Fruit fly (Drosophila melanogaster): Measurements from ENCODE around the gene CG13005.

Gene CG13005

dm6 chrX:16833097-16833496, 29.6 kb downstream of the CG13005 start (continued):
- TF ChIP-seq unc-4 (GFP tag; IDR thresholded peaks at IDR 0.05; ENCODE audit: partially characterized antibody), result no peak
- peak; percentile 81 for TF ChIP-seq CG17359 (tag; optimal IDR thresholded peaks at IDR 0.05)
- no peak for TF ChIP-seq trh (GFP tag; optimal IDR thresholded peaks at IDR 0.05)
- peak; percentile 73 for TF ChIP-seq tin (GFP tag; optimal IDR thresholded peaks at IDR 0.05)
- peak; percentile 65 for TF ChIP-seq run (tag; optimal IDR thresholded peaks at IDR 0.05)
- peak; percentile 81 for TF ChIP-seq CG18262 (tag; optimal IDR thresholded peaks at IDR 0.05)
- no peak for TF ChIP-seq CG15696 (tag; optimal IDR thresholded peaks at IDR 0.05)
- peak; percentile 50 for TF ChIP-seq CG1233 (GFP tag; optimal IDR thresholded peaks at IDR 0.05)
- peak; percentile 75 for TF ChIP-seq CoRest (tag; optimal IDR thresholded peaks at IDR 0.05)
- 0 out of 3 replicates have a peak, but pooled peaks have one; percentile 15 for TF ChIP-seq CG11093 (GFP tag; IDR thresholded peaks at IDR 0.05)
- TF ChIP-seq CG5953 (GFP tag; IDR thresholded peaks at IDR 0.05), result peak; percentile 77
- peak; percentile 84 for TF ChIP-seq CG10979 (tag; optimal IDR thresholded peaks at IDR 0.05)
- no peak for TF ChIP-seq Dll (GFP tag; IDR thresholded peaks at IDR 0.05; ENCODE audit: partially characterized antibody)
- peak; percentile 70; the same call in 1 of the 2 replicates for TF ChIP-seq CG14667 (GFP tag; IDR thresholded peaks at IDR 0.05)
- no peak for TF ChIP-seq CG2129 (GFP tag; IDR thresholded peaks at IDR 0.05; ENCODE audit: partially characterized antibody)
- no peak for TF ChIP-seq zf30C (GFP tag; optimal IDR thresholded peaks at IDR 0.05)
- peak; percentile 30 for TF ChIP-seq tup (GFP tag; optimal IDR thresholded peaks at IDR 0.05)
- no peak for TF ChIP-seq TFAM (GFP tag; optimal IDR thresholded peaks at IDR 0.05)
- no peak for TF ChIP-seq mirr (GFP tag; optimal IDR thresholded peaks at IDR 0.05)
- peak; percentile 59; the same call in 2 of the 3 replicates for TF ChIP-seq sr (GFP tag; IDR thresholded peaks at IDR 0.05)
- TF ChIP-seq CG16779 (GFP tag; IDR thresholded peaks at IDR 0.05), result no peak
- TF ChIP-seq Ada2b (GFP tag; IDR thresholded peaks at IDR 0.05), result peak; percentile 75
- no peak for TF ChIP-seq toy (GFP tag; IDR thresholded peaks at IDR 0.05)
- TF ChIP-seq nerfin-1 (tag; optimal IDR thresholded peaks at IDR 0.05), result peak; percentile 62
- no peak for TF ChIP-seq CG34376 (GFP tag; optimal IDR thresholded peaks at IDR 0.05)
- TF ChIP-seq lola (GFP tag; optimal IDR thresholded peaks at IDR 0.05), result peak in 1 of 3 experiments; percentile 65
- TF ChIP-seq dm (GFP tag; optimal IDR thresholded peaks at IDR 0.05), result peak; percentile 15
- TF ChIP-seq chif (GFP tag; optimal IDR thresholded peaks at IDR 0.05), result peak; percentile 72 to 82
- no peak for TF ChIP-seq lbe (GFP tag; optimal IDR thresholded peaks at IDR 0.05)
- no peak for TF ChIP-seq sug (tag; optimal IDR thresholded peaks at IDR 0.05)
- peak; percentile 56 for TF ChIP-seq jumu (GFP tag; optimal IDR thresholded peaks at IDR 0.05)
- TF ChIP-seq CG6654 (GFP tag; optimal IDR thresholded peaks at IDR 0.05), result peak; percentile 63
- TF ChIP-seq B-H1 (GFP tag; IDR thresholded peaks at IDR 0.05), result peak; percentile 46; the same call in 2 of the 3 replicates
- TF ChIP-seq Fer2 (tag; optimal IDR thresholded peaks at IDR 0.05), result no peak
- TF ChIP-seq wor (GFP tag; IDR thresholded peaks at IDR 0.05), result peak; percentile 65
- TF ChIP-seq klu (GFP tag; IDR thresholded peaks at IDR 0.05), result no peak
- TF ChIP-seq Bteb2 (GFP tag; optimal IDR thresholded peaks at IDR 0.05), result peak; percentile 40
- peak; percentile 62 for TF ChIP-seq CG16863 (GFP tag; optimal IDR thresholded peaks at IDR 0.05)
- no peak for TF ChIP-seq pan (optimal IDR thresholded peaks at IDR 0.05)
- peak in 1 of 2 experiments; percentile 70 for TF ChIP-seq pan (GFP tag; optimal IDR thresholded peaks at IDR 0.05 in 1 of 2, IDR thresholded peaks at IDR 0.05 in 1 of 2)
- no peak for TF ChIP-seq grn (GFP tag; optimal IDR thresholded peaks at IDR 0.05)
- no peak for TF ChIP-seq inv (GFP tag; IDR thresholded peaks at IDR 0.05; ENCODE audit: partially characterized antibody)
- TF ChIP-seq p53 (GFP tag; optimal IDR thresholded peaks at IDR 0.05), result no peak
- TF ChIP-seq gcm2 (GFP tag; optimal IDR thresholded peaks at IDR 0.05), result peak; percentile 31
- peak; percentile 30 for TF ChIP-seq CG12104 (GFP tag; optimal IDR thresholded peaks at IDR 0.05)
- peak; percentile 34; the same call in 1 of the 2 replicates for TF ChIP-seq CG8765 (GFP tag; IDR thresholded peaks at IDR 0.05)
- TF ChIP-seq Fer3 (tag; optimal IDR thresholded peaks at IDR 0.05), result peak; percentile 49
- TF ChIP-seq Ssrp (tag; optimal IDR thresholded peaks at IDR 0.05), result peak; percentile 76
- TF ChIP-seq sisA (GFP tag; IDR thresholded peaks at IDR 0.05), result peak; percentile 66
- TF ChIP-seq Sox102F (GFP tag; optimal IDR thresholded peaks at IDR 0.05), result peak; percentile 87
- TF ChIP-seq Chrac-16 (GFP tag; optimal IDR thresholded peaks at IDR 0.05), result peak; percentile 61

Measured in whole organism, embryonic.